Worm (Caenorhabditis elegans): ENCODE measurements around the gene sri-2.
"Not testable (repeated sequence)": the region's sequence is repeated elsewhere in the genome, so short reads cannot be mapped to it uniquely, and the experiment has no call there.

sri-2 gene

DNA sequence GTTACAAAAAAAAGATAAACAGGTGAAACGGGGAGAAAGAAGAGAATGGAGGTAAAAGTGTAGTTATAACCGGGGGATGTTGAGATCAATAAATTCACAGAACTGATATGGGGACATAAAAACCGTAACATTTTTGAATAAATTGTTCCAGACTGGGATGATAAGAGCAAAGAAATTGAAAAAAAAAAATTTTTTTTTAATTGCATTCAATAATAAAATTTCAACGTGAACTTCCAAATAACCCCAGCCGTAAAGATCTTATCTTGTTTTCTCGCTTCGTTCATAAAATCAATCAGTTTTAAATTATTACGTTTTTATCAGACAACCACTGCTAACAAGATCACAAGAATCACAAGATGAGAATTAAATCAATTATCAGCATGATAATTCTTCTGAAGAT, 26.8 kb upstream of the sri-2 start, which contains the start of gene C06C6.7:
C06C6.7 (plus strand) TSS at position 301 of the 400 bp plus-strand sequence.
- not testable (repeated sequence) for TF ChIP-seq ztf-11 (tag; optimal IDR thresholded peaks at IDR 0.05); snpc-4 (tag; optimal IDR thresholded peaks at IDR 0.05); ceh-43 (GFP tag; optimal IDR thresholded peaks at IDR 0.05)

DNA sequence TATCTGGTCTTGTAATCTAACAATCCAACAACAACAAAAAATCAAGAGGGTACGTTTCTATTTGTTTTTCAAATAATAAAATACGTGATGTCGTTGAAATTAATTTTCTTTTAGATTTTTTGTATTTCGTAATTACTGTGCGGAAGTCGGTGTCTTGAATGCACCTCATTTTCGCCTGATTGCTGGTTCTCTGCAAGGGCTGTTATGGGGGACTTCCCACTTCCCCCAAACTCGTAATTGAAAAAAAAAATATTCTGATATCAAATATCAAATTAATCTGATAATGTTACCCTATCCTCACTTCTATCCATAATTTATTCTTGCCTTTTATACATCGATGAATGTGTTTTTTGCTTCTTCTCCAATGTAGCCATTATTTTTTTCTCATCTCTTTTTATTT, 23.1 kb upstream of the sri-2 start, which contains the start of gene F36G9.15:
F36G9.15 (minus strand) TSS at position 101 of the 400 bp plus-strand sequence.
- TF ChIP-seq lin-32 (GFP tag; optimal IDR thresholded peaks at IDR 0.05) (no peak), unc-62 (GFP tag; optimal IDR thresholded peaks at IDR 0.05) (no peak), blmp-1 (tag; optimal IDR thresholded peaks at IDR 0.05) (no peak)

DNA sequence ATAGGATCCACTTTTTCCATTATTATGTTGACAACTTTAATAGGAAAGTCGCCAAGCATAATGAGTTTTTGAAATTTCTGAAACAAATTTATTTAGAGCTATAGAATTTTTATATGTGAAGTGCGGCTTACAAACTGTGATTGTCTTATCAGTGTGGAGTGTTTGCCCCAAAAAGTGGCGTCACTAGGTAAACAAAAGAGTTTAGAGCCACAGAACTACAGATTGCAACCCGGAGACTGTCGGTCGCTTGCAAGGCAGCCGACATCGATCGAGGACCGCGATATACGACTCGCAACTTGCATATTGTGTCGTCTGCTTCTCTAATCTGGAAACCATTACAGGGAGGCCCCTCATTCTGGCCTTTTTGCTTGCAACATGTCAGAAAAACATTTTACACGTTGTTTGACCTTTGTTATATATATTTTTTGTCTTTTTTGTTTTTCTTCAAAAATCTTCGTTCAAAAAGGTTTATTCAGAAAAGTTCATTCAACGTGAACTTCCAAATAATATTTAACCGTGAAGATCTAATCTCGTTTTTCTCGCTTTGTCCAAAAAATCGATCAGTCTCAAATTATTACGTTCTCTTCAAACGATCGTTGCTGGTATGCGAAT, 17.8 kb upstream of the sri-2 start, which contains the start of the genes fbxa-99 and F36G9.13:
fbxa-99 (minus strand) TSS at position 122 of the 612 bp plus-strand sequence.
F36G9.13 (plus strand) TSS at position 562 of the 612 bp plus-strand sequence.
- no peak for TF ChIP-seq M03D4.4 (tag; optimal IDR thresholded peaks at IDR 0.05)
- TF ChIP-seq drap-1 (GFP tag; optimal IDR thresholded peaks at IDR 0.05), result no peak
- TF ChIP-seq zip-8 (tag; optimal IDR thresholded peaks at IDR 0.05), result no peak
- TF ChIP-seq ztf-11 (tag; optimal IDR thresholded peaks at IDR 0.05), result no peak
- no peak for TF ChIP-seq sem-2 (GFP tag; optimal IDR thresholded peaks at IDR 0.05)
- TF ChIP-seq unc-39 (tag; optimal IDR thresholded peaks at IDR 0.05), result no peak
- no peak for TF ChIP-seq hlh-1 (tag; optimal IDR thresholded peaks at IDR 0.05)

ce11 chrV:15978232-15978764, 13.3 kb upstream of the sri-2 start, which contains the start of gene oac-20:
Gene oac-20, plus strand, starts transcription at chrV:15978714.
- TF ChIP-seq mep-1 (tag; optimal IDR thresholded peaks at IDR 0.05) (no peak), nhr-12 (tag; optimal IDR thresholded peaks at IDR 0.05) (no peak), drap-1 (GFP tag; optimal IDR thresholded peaks at IDR 0.05) (no peak), mls-2 (tag; optimal IDR thresholded peaks at IDR 0.05) (no peak), blmp-1 (tag; optimal IDR thresholded peaks at IDR 0.05) (no peak)

- no peak for TF ChIP-seq nhr-28 (tag; optimal IDR thresholded peaks at IDR 0.05)
- TF ChIP-seq ceh-43 (GFP tag; optimal IDR thresholded peaks at IDR 0.05), result no peak
Observed at ce11 chrV:15975845-15976244, 10.8 kb upstream of the sri-2 start, which contains the start of gene clec-232. Gene clec-232, plus strand, starts transcription at chrV:15976145.

ce11 chrV:15974836-15975235, 9.8 kb upstream of the sri-2 start, which contains the start of gene sru-22:
Gene sru-22, minus strand, starts transcription at chrV:15974936.
- TF ChIP-seq unc-39 (tag; optimal IDR thresholded peaks at IDR 0.05), result no peak
- no peak for TF ChIP-seq ceh-39 (tag; optimal IDR thresholded peaks at IDR 0.05)
- TF ChIP-seq nhr-76 (tag; optimal IDR thresholded peaks at IDR 0.05), result no peak
- TF ChIP-seq ztf-11 (tag; optimal IDR thresholded peaks at IDR 0.05), result no peak
- no peak for TF ChIP-seq tbx-8 (GFP tag; optimal IDR thresholded peaks at IDR 0.05)
- no peak for TF ChIP-seq unc-62 (GFP tag; optimal IDR thresholded peaks at IDR 0.05)
- no peak for TF ChIP-seq elt-3 (tag; optimal IDR thresholded peaks at IDR 0.05)
- TF ChIP-seq nhr-28 (tag; optimal IDR thresholded peaks at IDR 0.05), result no peak
- no peak for TF ChIP-seq M03D4.4 (tag; optimal IDR thresholded peaks at IDR 0.05)
- no peak for TF ChIP-seq mls-2 (tag; optimal IDR thresholded peaks at IDR 0.05)
- no peak for TF ChIP-seq lin-32 (GFP tag; optimal IDR thresholded peaks at IDR 0.05)
- TF ChIP-seq sem-2 (GFP tag; optimal IDR thresholded peaks at IDR 0.05), result no peak
- no peak for TF ChIP-seq ces-1 (GFP tag; optimal IDR thresholded peaks at IDR 0.05)
- no peak for TF ChIP-seq elt-1 (tag; optimal IDR thresholded peaks at IDR 0.05; ENCODE audit: borderline replicate concordance, insufficient read depth)
- no peak for TF ChIP-seq snpc-4 (tag; optimal IDR thresholded peaks at IDR 0.05)

DNA sequence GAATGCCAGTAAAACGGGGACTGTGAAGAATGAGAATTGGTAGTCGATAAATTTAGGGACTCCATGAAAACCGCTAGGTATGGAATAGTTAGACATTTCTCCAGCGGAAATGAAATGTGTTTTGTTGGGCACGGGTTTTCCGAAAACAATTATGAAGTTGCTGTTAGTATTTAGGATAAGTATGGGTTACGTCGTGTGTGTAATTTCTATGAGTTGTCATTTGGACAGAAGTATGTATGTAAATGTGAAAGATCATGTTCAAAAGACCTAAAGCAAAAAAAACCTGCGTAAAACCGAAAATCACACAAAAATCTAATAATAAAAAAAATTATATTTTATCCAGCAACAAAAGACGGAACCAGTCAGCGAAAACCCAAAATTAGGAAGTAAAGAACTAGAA, 7.5 kb upstream of the sri-2 start, which contains the start of gene sru-23:
sru-23 (minus strand) TSS at position 101 of the 400 bp plus-strand sequence.
- TF ChIP-seq hlh-1 (tag; optimal IDR thresholded peaks at IDR 0.05) (no peak), ceh-43 (GFP tag; optimal IDR thresholded peaks at IDR 0.05) (no peak), nhr-76 (tag; optimal IDR thresholded peaks at IDR 0.05) (no peak), nhr-237 (tag; optimal IDR thresholded peaks at IDR 0.05) (no peak), flh-1 (GFP tag; optimal IDR thresholded peaks at IDR 0.05) (no peak), blmp-1 (tag; optimal IDR thresholded peaks at IDR 0.05) (no peak), unc-39 (tag; optimal IDR thresholded peaks at IDR 0.05) (no peak), elt-3 (tag; optimal IDR thresholded peaks at IDR 0.05) (no peak), ham-2 (GFP tag; optimal IDR thresholded peaks at IDR 0.05) (no peak), unc-120 (tag; optimal IDR thresholded peaks at IDR 0.05; ENCODE audit: poor library complexity, severe bottlenecking) (no peak), lsy-2 (tag; optimal IDR thresholded peaks at IDR 0.05) (no peak), ceh-83 (GFP tag; optimal IDR thresholded peaks at IDR 0.05) (no peak), cnd-1 (tag; optimal IDR thresholded peaks at IDR 0.05) (no peak), elt-1 (tag; optimal IDR thresholded peaks at IDR 0.05; ENCODE audit: borderline replicate concordance, insufficient read depth) (no peak), nhr-12 (tag; optimal IDR thresholded peaks at IDR 0.05) (no peak), M03D4.4 (tag; optimal IDR thresholded peaks at IDR 0.05) (no peak), pha-4 (tag; optimal IDR thresholded peaks at IDR 0.05) (no peak)

Measured in whole organism, mixed stage, embryonic.